Worm (Caenorhabditis elegans) whole organism, mixed stage, embryonic: ENCODE measurements around the gene W09G12.9.
A peak's percentile ranks its signal among the peaks of the same experiment; 100 is the strongest.

Source experiments
- M03D4.4 ChIP-seq: sonication (generic microtip); optimal IDR thresholded peaks from 2 replicates; lab custom pipeline; 2017; ENCODE audit warnings: mild to moderate bottlenecking, missing genetic modification characterization, missing compliant biosample characterization
- blmp-1 ChIP-seq: fragments of 150-350 bp; optimal IDR thresholded peaks from 2 replicates; lab custom pipeline; 2014; ENCODE audit warnings: missing biosample characterization, missing genetic modification characterization
- ceh-83 ChIP-seq: fragments of 200-800 bp; sonication (Bioruptor generic); optimal IDR thresholded peaks from 2 replicates; lab custom pipeline; 2018; ENCODE audit warnings: mild to moderate bottlenecking, missing genetic modification characterization, missing compliant biosample characterization
- ces-1 ChIP-seq: fragments of 150-350 bp; optimal IDR thresholded peaks from 2 replicates; lab custom pipeline; 2014; ENCODE audit warnings: missing biosample characterization, missing genetic modification reagents, missing genetic modification characterization
- mab-5 ChIP-seq: fragments of 150-350 bp; optimal IDR thresholded peaks from 2 replicates; lab custom pipeline; 2014; ENCODE audit warnings: missing biosample characterization, missing genetic modification characterization
- mep-1 ChIP-seq: fragments of 150-350 bp; optimal IDR thresholded peaks from 2 replicates; lab custom pipeline; 2017; ENCODE audit warnings: missing biosample characterization, missing genetic modification reagents, missing genetic modification characterization, inconsistent platforms
- pha-4 ChIP-seq: fragments of 150-350 bp; optimal IDR thresholded peaks from 2 replicates; lab custom pipeline; 2018; ENCODE audit warnings: missing biosample characterization, missing genetic modification reagents, missing genetic modification characterization
- unc-62 ChIP-seq: fragments of 150-350 bp; optimal IDR thresholded peaks from 2 replicates; lab custom pipeline; 2014; ENCODE audit warnings: missing biosample characterization, missing genetic modification reagents, missing genetic modification characterization

- TF ChIP-seq ces-1 (peak; percentile 88), mab-5 (tag; lab: Kevin White, UChicago) (no peak), blmp-1 (tag; lab: Kevin White, UChicago) (no peak), pha-4 (tag; lab: Kevin White, UChicago) (no peak), unc-62 (GFP tag; lab: Kevin White, UChicago) (no peak), mep-1 (no peak), M03D4.4 (tag; lab: Kevin White, UChicago) (no peak), ceh-83 (GFP tag; lab: Kevin White, UChicago) (no peak)
Observed at ce11 chrIV:1212357-1212756, 4.0 kb upstream of the W09G12.9 start.
